Worm (Caenorhabditis elegans) whole organism, late embryonic: ENCODE measurements around the gene srh-179.

ENCODE experiments used
- C08G9.2 ChIP-seq: sonication (generic microtip); optimal IDR thresholded peaks from 2 replicates; lab custom pipeline; 2016; ENCODE audit warnings: mild to moderate bottlenecking, missing genetic modification characterization, moderate library complexity, missing compliant biosample characterization
- C38D4.7 ChIP-seq: fragments of 200-800 bp; sonication (Bioruptor generic); optimal IDR thresholded peaks from 2 replicates; lab custom pipeline; 2018; ENCODE audit warnings: mild to moderate bottlenecking, missing genetic modification characterization, moderate library complexity, missing compliant biosample characterization
- F13H6.1 ChIP-seq: sonication (generic microtip); optimal IDR thresholded peaks from 2 replicates; lab custom pipeline; 2016; ENCODE audit warnings: missing genetic modification characterization, missing compliant biosample characterization
- K09A11.1 ChIP-seq: sonication (generic microtip); optimal IDR thresholded peaks from 2 replicates; lab custom pipeline; 2017; ENCODE audit warnings: antibody characterized with exemption, mild to moderate bottlenecking, missing genetic modification characterization, missing compliant biosample characterization; ENCODE audit not compliant: insufficient read depth
- Y22D7AL.16 ChIP-seq: sonication (generic microtip); optimal IDR thresholded peaks from 2 replicates; lab custom pipeline; 2016; ENCODE audit warnings: missing genetic modification characterization, missing compliant biosample characterization
- ahr-1 ChIP-seq: sonication (generic microtip); optimal IDR thresholded peaks from 2 replicates; lab custom pipeline; 2016; ENCODE audit warnings: missing genetic modification characterization, missing compliant biosample characterization
- ama-1 ChIP-seq: fragments of 150-350 bp; optimal IDR thresholded peaks from 2 replicates; lab custom pipeline; 2014
- ceh-14 ChIP-seq: sonication (generic microtip); optimal IDR thresholded peaks from 2 replicates; lab custom pipeline; 2016; ENCODE audit warnings: missing genotype, missing genetic modification characterization, missing compliant biosample characterization
- ceh-18 ChIP-seq: sonication (generic microtip); optimal IDR thresholded peaks from 2 replicates; lab custom pipeline; 2016; ENCODE audit warnings: missing genetic modification characterization, missing compliant biosample characterization
- ceh-19 ChIP-seq: fragments of 200-800 bp; sonication (Bioruptor generic); optimal IDR thresholded peaks from 2 replicates; lab custom pipeline; 2018; ENCODE audit warnings: mild to moderate bottlenecking, missing genetic modification characterization, missing compliant biosample characterization
- ceh-22 ChIP-seq: sonication (generic microtip); optimal IDR thresholded peaks from 2 replicates; lab custom pipeline; 2017; ENCODE audit warnings: missing biosample characterization, missing genetic modification characterization
- ceh-24 ChIP-seq: sonication (generic microtip); optimal IDR thresholded peaks from 2 replicates; lab custom pipeline; 2016; ENCODE audit warnings: mild to moderate bottlenecking, missing genetic modification characterization, missing compliant biosample characterization
- ceh-30 ChIP-seq: fragments of 150-350 bp; optimal IDR thresholded peaks from 2 replicates; lab custom pipeline; 2014; ENCODE audit warnings: missing biosample characterization, missing genetic modification characterization
- ceh-34 ChIP-seq: sonication (generic microtip); optimal IDR thresholded peaks from 2 replicates; lab custom pipeline; 2016; ENCODE audit warnings: mild to moderate bottlenecking, missing genetic modification characterization, missing compliant biosample characterization
- ceh-45 ChIP-seq: fragments of 200-800 bp; sonication (Bioruptor generic); IDR thresholded peaks from 2 replicates; pipeline ENCODE4 v1.3.6; 2022; ENCODE audit warnings: missing genetic modification reagents, missing genetic modification characterization, missing compliant biosample characterization
- ceh-48 ChIP-seq: sonication (generic microtip); optimal IDR thresholded peaks from 2 replicates; lab custom pipeline; 2016; ENCODE audit warnings: missing genetic modification characterization, inconsistent platforms, missing compliant biosample characterization
- che-1 ChIP-seq: sonication (generic microtip); optimal IDR thresholded peaks from 2 replicates; lab custom pipeline; 2016; ENCODE audit warnings: mild to moderate bottlenecking, missing genetic modification characterization, missing compliant biosample characterization
- elt-4 ChIP-seq: sonication (generic microtip); optimal IDR thresholded peaks from 2 replicates; lab custom pipeline; 2016; ENCODE audit warnings: missing genetic modification characterization, missing compliant biosample characterization
- fax-1 ChIP-seq: sonication (generic microtip); optimal IDR thresholded peaks from 2 replicates; lab custom pipeline; 2016; ENCODE audit warnings: missing genotype, missing genetic modification characterization, missing compliant biosample characterization
- fkh-10 ChIP-seq: fragments of 150-350 bp; optimal IDR thresholded peaks from 2 replicates; lab custom pipeline; 2014; ENCODE audit warnings: missing biosample characterization, missing genetic modification reagents, missing genetic modification characterization
- fkh-6 ChIP-seq: sonication (generic microtip); optimal IDR thresholded peaks from 2 replicates; lab custom pipeline; 2016; ENCODE audit warnings: missing genetic modification characterization, missing compliant biosample characterization
- hlh-15 ChIP-seq: sonication (generic microtip); optimal IDR thresholded peaks from 2 replicates; lab custom pipeline; 2016; ENCODE audit warnings: missing genetic modification characterization, missing compliant biosample characterization
- hlh-30 ChIP-seq: sonication (generic microtip); optimal IDR thresholded peaks from 2 replicates; lab custom pipeline; 2017; ENCODE audit warnings: antibody characterized with exemption, missing genetic modification characterization, missing compliant biosample characterization; ENCODE audit not compliant: insufficient read depth
- lin-11 ChIP-seq: fragments of 200-800 bp; sonication (Bioruptor generic); optimal IDR thresholded peaks from 2 replicates; lab custom pipeline; 2018; ENCODE audit warnings: mild to moderate bottlenecking, missing genetic modification characterization, missing compliant biosample characterization
- nfya-1 ChIP-seq: sonication (generic microtip); optimal IDR thresholded peaks from 2 replicates; lab custom pipeline; 2017; ENCODE audit warnings: missing genetic modification characterization, mild to moderate bottlenecking, missing compliant biosample characterization, antibody characterized with exemption, moderate library complexity
- nhr-11 ChIP-seq: fragments of 150-350 bp; optimal IDR thresholded peaks from 2 replicates; lab custom pipeline; 2014; ENCODE audit warnings: missing biosample characterization, missing genetic modification characterization
- nhr-232 ChIP-seq: sonication (generic microtip); optimal IDR thresholded peaks from 2 replicates; lab custom pipeline; 2016; ENCODE audit warnings: missing genetic modification characterization, missing compliant biosample characterization
- pag-3 ChIP-seq: sonication (generic microtip); optimal IDR thresholded peaks from 2 replicates; lab custom pipeline; 2016; ENCODE audit warnings: missing compliant biosample characterization, missing genetic modification characterization, borderline replicate concordance
- pat-9 ChIP-seq: fragments of 200-800 bp; sonication (Bioruptor generic); optimal IDR thresholded peaks from 2 replicates; lab custom pipeline; 2018; ENCODE audit warnings: mild to moderate bottlenecking, missing genetic modification characterization, moderate library complexity, missing compliant biosample characterization
- pha-2 ChIP-seq: sonication (generic microtip); optimal IDR thresholded peaks from 2 replicates; lab custom pipeline; 2017; ENCODE audit warnings: mild to moderate bottlenecking, missing genetic modification characterization, missing compliant biosample characterization
- pqm-1 ChIP-seq: sonication (generic microtip); optimal IDR thresholded peaks from 2 replicates; lab custom pipeline; 2016; ENCODE audit warnings: missing genetic modification characterization, missing compliant biosample characterization
- pros-1 ChIP-seq: fragments of 150-350 bp; optimal IDR thresholded peaks from 2 replicates; lab custom pipeline; 2014; ENCODE audit warnings: missing biosample characterization, missing genetic modification reagents, missing genetic modification characterization
- syd-9 ChIP-seq: sonication (generic microtip); optimal IDR thresholded peaks from 2 replicates; lab custom pipeline; 2016; ENCODE audit warnings: mild to moderate bottlenecking, missing genetic modification characterization, moderate library complexity, missing compliant biosample characterization
- ttx-3 ChIP-seq: sonication (generic microtip); optimal IDR thresholded peaks from 2 replicates; lab custom pipeline; 2016; ENCODE audit warnings: missing genetic modification reagents, missing genetic modification characterization, missing compliant biosample characterization
- unc-3 ChIP-seq, 2 experiments: fragments of 200-800 bp in 1 of 2; sonication (Bioruptor generic) in 1 of 2; sonication (generic microtip) in 1 of 2; conservative IDR thresholded peaks in 1 of 2; optimal IDR thresholded peaks in 1 of 2; 2 replicates each; pipeline versions ENCODE4 v1.3.6 to Lab custom; 2016 to 2022; ENCODE audit warnings: missing compliant biosample characterization in 2 of 2, missing genetic modification characterization in 2 of 2, missing genetic modification reagents in 1 of 2
- unc-42 ChIP-seq: sonication (generic microtip); optimal IDR thresholded peaks from 2 replicates; lab custom pipeline; 2016; ENCODE audit warnings: missing genotype, missing genetic modification characterization, missing compliant biosample characterization
- unc-55 ChIP-seq: sonication (generic microtip); optimal IDR thresholded peaks from 2 replicates; lab custom pipeline; 2017; ENCODE audit warnings: missing biosample characterization, missing genetic modification reagents, missing genetic modification characterization
- unc-86 ChIP-seq: sonication (generic microtip); optimal IDR thresholded peaks from 2 replicates; lab custom pipeline; 2016; ENCODE audit warnings: missing genetic modification characterization, missing compliant biosample characterization
- zip-5 ChIP-seq: sonication (generic microtip); optimal IDR thresholded peaks from 2 replicates; lab custom pipeline; 2016; ENCODE audit warnings: missing genetic modification characterization, missing compliant biosample characterization
- ztf-16 ChIP-seq: sonication (generic microtip); optimal IDR thresholded peaks from 2 replicates; lab custom pipeline; 2017; ENCODE audit warnings: missing genetic modification characterization, missing compliant biosample characterization

Gene srh-179

ce11 chrV:18473415-18473814, 2.8 kb upstream of the srh-179 start, which contains the start of gene srh-182:
TSS of gene srh-182 (minus strand) at chrV:18473515.
- TF ChIP-seq fkh-6 (tag; lab: Kevin White, UChicago) (no peak), pag-3 (tag; lab: Kevin White, UChicago) (no peak), pha-2 (no peak), ahr-1 (tag; lab: Kevin White, UChicago) (no peak), nhr-232 (tag; lab: Kevin White, UChicago) (no peak), che-1 (tag; lab: Kevin White, UChicago) (no peak)

- no peak for TF ChIP-seq zip-5 (tag; lab: Kevin White, UChicago)
- no peak for TF ChIP-seq unc-42 (tag; lab: Kevin White, UChicago)
- TF ChIP-seq unc-3 (GFP tag; conservative IDR thresholded peaks at IDR 0.05; lab: Robert Waterston, UW): no peak
- TF ChIP-seq unc-3 (tag; optimal IDR thresholded peaks at IDR 0.05; lab: Kevin White, UChicago): no peak
- TF ChIP-seq pqm-1: no peak
- TF ChIP-seq fkh-10 (GFP tag; lab: Kevin White, UChicago): no peak
- TF ChIP-seq ceh-14 (tag; lab: Kevin White, UChicago): no peak
- TF ChIP-seq unc-55 (GFP tag; lab: Kevin White, UChicago): no peak
Observed at ce11 chrV:18474223-18474622, 2.0 kb upstream of the srh-179 start, which contains the start of gene srh-181. TSS of gene srh-181 (plus strand) at chrV:18474523.

DNA sequence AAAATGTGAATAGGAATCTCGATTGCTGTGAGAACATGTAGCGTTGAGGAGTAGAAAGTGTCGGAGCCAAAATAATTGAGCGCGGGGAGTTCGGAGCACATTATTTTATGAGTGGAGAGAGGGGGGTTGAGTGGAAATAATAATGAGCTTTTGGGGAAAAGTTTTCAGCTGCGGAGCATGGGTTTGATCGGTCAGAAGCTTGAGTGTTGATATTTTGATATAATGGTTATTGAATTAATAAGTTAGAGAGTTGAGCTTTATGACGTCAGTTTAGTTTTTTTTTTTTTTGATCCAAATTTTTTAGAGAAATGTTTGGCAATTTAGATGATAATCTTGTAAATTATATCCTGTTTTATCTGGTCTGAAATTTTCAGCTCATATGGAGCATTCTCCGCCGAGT, 4.0 kb downstream of the srh-179 start, which contains the start of gene srh-178:
TSS of gene srh-178 (minus strand) at position 101 of the 400 bp plus-strand sequence.
- no peak for TF ChIP-seq pha-2
- TF ChIP-seq ztf-16 (tag; lab: Kevin White, UChicago): no peak
- TF ChIP-seq Y22D7AL.16: no peak
- TF ChIP-seq fkh-6 (tag; lab: Kevin White, UChicago): no peak
- no peak for TF ChIP-seq K09A11.1 (tag; lab: Kevin White, UChicago)
- TF ChIP-seq che-1 (tag; lab: Kevin White, UChicago): no peak

DNA sequence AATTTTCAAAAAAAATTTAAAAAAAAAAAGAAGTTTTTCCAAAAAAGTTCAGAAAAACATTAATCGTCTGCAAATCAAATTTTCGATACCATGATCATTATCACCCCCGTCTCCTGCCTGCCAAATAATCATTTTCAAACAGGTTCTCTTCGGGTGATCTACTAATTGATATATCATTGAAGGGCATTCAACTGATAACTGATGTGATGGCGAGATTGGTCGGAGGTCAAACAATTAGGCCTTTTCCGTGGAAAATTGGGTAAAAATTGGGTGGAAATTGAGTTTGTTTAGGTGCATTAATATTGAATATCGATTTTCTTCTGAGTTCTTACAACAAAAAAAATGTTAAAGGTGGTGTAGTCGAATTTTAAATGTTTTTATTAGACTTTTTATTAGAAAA, 11.0 kb downstream of the srh-179 start, which contains the start of gene Y51A2D.18:
TSS of gene Y51A2D.18 (minus strand) at position 101 of the 400 bp plus-strand sequence.
- TF ChIP-seq fax-1 (no peak), lin-11 (tag; lab: Kevin White, UChicago) (no peak), nhr-232 (tag; lab: Kevin White, UChicago) (no peak), ceh-22 (no peak), nhr-11 (tag; lab: Kevin White, UChicago) (no peak), ztf-16 (tag; lab: Kevin White, UChicago) (no peak), pros-1 (tag; lab: Kevin White, UChicago) (no peak), ceh-34 (tag; lab: Kevin White, UChicago) (no peak), C38D4.7 (GFP tag; lab: Kevin White, UChicago) (no peak), fkh-6 (tag; lab: Kevin White, UChicago) (no peak), unc-86 (tag; lab: Kevin White, UChicago) (no peak), hlh-30 (no peak), elt-4 (tag; lab: Kevin White, UChicago) (no peak), ceh-19 (no peak), unc-55 (GFP tag; lab: Kevin White, UChicago) (no peak), ceh-30 (no peak), pat-9 (no peak), ceh-24 (no peak), pag-3 (tag; lab: Kevin White, UChicago) (no peak), ahr-1 (tag; lab: Kevin White, UChicago) (no peak)
- TF ChIP-seq, all 69 proteins: peak for 0

ce11 chrV:18490284-18490832, 14.2 kb downstream of the srh-179 start:
- TF ChIP-seq pat-9 (no peak), ceh-19 (peak; percentile 20), ama-1 (lab: Kevin White, UChicago) (no peak), C38D4.7 (GFP tag; lab: Kevin White, UChicago) (no peak), ceh-45 (GFP tag; lab: Robert Waterston, UW) (no peak), ceh-48 (tag; lab: Kevin White, UChicago) (peak; percentile 86), elt-4 (tag; lab: Kevin White, UChicago) (no peak), nhr-232 (tag; lab: Kevin White, UChicago) (no peak), unc-3 (GFP tag; conservative IDR thresholded peaks at IDR 0.05; lab: Robert Waterston, UW) (no peak), unc-3 (tag; optimal IDR thresholded peaks at IDR 0.05; lab: Kevin White, UChicago) (no peak), nfya-1 (tag; lab: Kevin White, UChicago) (peak; percentile 75), che-1 (tag; lab: Kevin White, UChicago) (no peak), F13H6.1 (tag; lab: Kevin White, UChicago) (no peak), ceh-18 (no peak), ceh-24 (no peak), pros-1 (tag; lab: Kevin White, UChicago) (peak; percentile 4), hlh-30 (no peak), fax-1 (no peak), unc-42 (tag; lab: Kevin White, UChicago) (peak; percentile 66), ttx-3 (no peak), hlh-15 (tag; lab: Kevin White, UChicago) (no peak), syd-9 (tag; lab: Kevin White, UChicago) (no peak), pha-2 (no peak), C08G9.2 (tag; lab: Kevin White, UChicago) (no peak)
